Fruit fly (Drosophila melanogaster) S2 (cell line): ENCODE measurements around the gene ss.

Experiments used
- CG8478 ChIP-seq: fragments of >200 bp; optimal IDR thresholded peaks from 2 replicates; lab custom pipeline; 2018
- CTCF ChIP-seq, 2 experiments: fragments of >200 bp; optimal IDR thresholded peaks; 2 replicates each; lab custom pipeline; 2018

DNA sequence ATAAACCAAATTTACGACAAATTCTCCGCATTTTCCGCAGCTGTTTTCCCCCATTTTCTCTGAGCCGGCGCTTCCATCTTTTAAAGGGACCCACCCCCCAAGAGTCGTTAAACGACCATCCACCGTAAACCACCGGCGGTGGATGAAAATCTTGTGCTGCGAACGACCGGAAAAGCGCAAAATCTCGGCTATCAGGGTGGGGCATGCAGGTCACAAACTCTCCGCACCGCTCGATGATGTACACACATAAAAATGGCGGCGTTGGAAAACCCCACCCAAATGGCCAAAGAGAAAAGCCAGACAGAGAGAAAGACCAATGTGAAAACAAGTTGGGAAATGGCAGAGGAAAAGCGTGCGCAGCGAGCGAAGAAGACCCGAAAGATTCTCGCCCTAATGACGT, 17.9 kb downstream of the ss start:
- TF ChIP-seq CTCF (optimal IDR thresholded peaks at IDR 0.05; lab: Kevin White, UChicago) (no peak), CG8478 (lab: Kevin White, UChicago) (no peak)
